Fruit fly (Drosophila melanogaster): ENCODE measurements around the gene CG13978.

The CG13978 gene

dm6 chr3R:27440012-27440411 lies 24.0 kb upstream of the CG13978 start, which contains the start of gene CG43447:
CG43447 (plus strand) TSS chr3R:27440312.
- no peak for TF ChIP-seq CG34367 (tag; optimal IDR thresholded peaks at IDR 0.05)

- TF ChIP-seq gl (tag; optimal IDR thresholded peaks at IDR 0.05) (no peak), CG14655 (GFP tag; optimal IDR thresholded peaks at IDR 0.05) (no peak), CG8159 (tag; optimal IDR thresholded peaks at IDR 0.05) (no peak), D1 (tag; optimal IDR thresholded peaks at IDR 0.05) (no peak), CG15710 (tag; optimal IDR thresholded peaks at IDR 0.05) (no peak), CG12605 (GFP tag; IDR thresholded peaks at IDR 0.05) (no peak), Pif1B (GFP tag; optimal IDR thresholded peaks at IDR 0.05) (no peak), CG4496 (GFP tag; IDR thresholded peaks at IDR 0.05) (no peak), CG10348 (GFP tag; IDR thresholded peaks at IDR 0.05) (no peak), EcR (GFP tag; optimal IDR thresholded peaks at IDR 0.05) (no peak), CG34367 (tag; optimal IDR thresholded peaks at IDR 0.05) (no peak), CG9948 (tag; optimal IDR thresholded peaks at IDR 0.05) (no peak), Pif1A (GFP tag; optimal IDR thresholded peaks at IDR 0.05) (no peak), CG32121 (GFP tag; IDR thresholded peaks at IDR 0.05) (no peak), CG8301 (tag; optimal IDR thresholded peaks at IDR 0.05) (no peak), Snoo (tag; optimal IDR thresholded peaks at IDR 0.05) (no peak), fd96Ca (GFP tag; IDR thresholded peaks at IDR 0.05) (no peak), CG17806 (tag; optimal IDR thresholded peaks at IDR 0.05) (no peak)
Observed at dm6 chr3R:27440628-27441027, 23.4 kb upstream of the CG13978 start, which contains the start of gene CG44290. CG44290 (minus strand) TSS chr3R:27440944.

dm6 chr3R:27441219-27441808 lies 22.7 kb upstream of the CG13978 start:
- TF ChIP-seq Ets98B (GFP tag; IDR thresholded peaks at IDR 0.05) (no peak), D1 (tag; optimal IDR thresholded peaks at IDR 0.05) (no peak), CG8301 (tag; optimal IDR thresholded peaks at IDR 0.05) (no peak), rn (GFP tag; IDR thresholded peaks at IDR 0.05) (no peak), CG34367 (tag; optimal IDR thresholded peaks at IDR 0.05) (no peak), CG9948 (tag; optimal IDR thresholded peaks at IDR 0.05) (no peak), fd96Ca (GFP tag; IDR thresholded peaks at IDR 0.05) (no peak), CG14655 (GFP tag; optimal IDR thresholded peaks at IDR 0.05) (no peak), CG12605 (GFP tag; IDR thresholded peaks at IDR 0.05) (no peak), Snoo (tag; optimal IDR thresholded peaks at IDR 0.05) (no peak), CG15710 (tag; optimal IDR thresholded peaks at IDR 0.05) (no peak), CG10348 (GFP tag; IDR thresholded peaks at IDR 0.05) (no peak), CG13204 (GFP tag; optimal IDR thresholded peaks at IDR 0.05) (no peak), gl (tag; optimal IDR thresholded peaks at IDR 0.05) (no peak), CG4496 (GFP tag; IDR thresholded peaks at IDR 0.05) (no peak), EcR (GFP tag; optimal IDR thresholded peaks at IDR 0.05) (no peak)

- TF ChIP-seq Pif1B (GFP tag; optimal IDR thresholded peaks at IDR 0.05): no peak
- no peak for TF ChIP-seq Ets98B (GFP tag; IDR thresholded peaks at IDR 0.05)
- TF ChIP-seq CG34367 (tag; optimal IDR thresholded peaks at IDR 0.05): no peak
- no peak for TF ChIP-seq CG9948 (tag; optimal IDR thresholded peaks at IDR 0.05)
- no peak for TF ChIP-seq rn (GFP tag; IDR thresholded peaks at IDR 0.05)
- no peak for TF ChIP-seq CG8301 (tag; optimal IDR thresholded peaks at IDR 0.05)
- TF ChIP-seq fd96Ca (GFP tag; IDR thresholded peaks at IDR 0.05): no peak
- no peak for TF ChIP-seq gl (tag; optimal IDR thresholded peaks at IDR 0.05)
- no peak for TF ChIP-seq EcR (GFP tag; optimal IDR thresholded peaks at IDR 0.05)
- TF ChIP-seq CG4496 (GFP tag; IDR thresholded peaks at IDR 0.05): no peak
- TF ChIP-seq CG15710 (tag; optimal IDR thresholded peaks at IDR 0.05): no peak
- TF ChIP-seq CG17806 (tag; optimal IDR thresholded peaks at IDR 0.05): no peak
- no peak for TF ChIP-seq CG10348 (GFP tag; IDR thresholded peaks at IDR 0.05)
- no peak for TF ChIP-seq CG14655 (GFP tag; optimal IDR thresholded peaks at IDR 0.05)
- TF ChIP-seq D1 (tag; optimal IDR thresholded peaks at IDR 0.05): no peak
- no peak for TF ChIP-seq CG8159 (tag; optimal IDR thresholded peaks at IDR 0.05)
Observed at dm6 chr3R:27442483-27442979, 21.5 kb upstream of the CG13978 start.

dm6 chr3R:27445311-27445710 lies 18.7 kb upstream of the CG13978 start:
- no peak for TF ChIP-seq D1 (tag; optimal IDR thresholded peaks at IDR 0.05)
- no peak for TF ChIP-seq CG4496 (GFP tag; IDR thresholded peaks at IDR 0.05)
- no peak for TF ChIP-seq CG10348 (GFP tag; IDR thresholded peaks at IDR 0.05)
- no peak for TF ChIP-seq Ets98B (GFP tag; IDR thresholded peaks at IDR 0.05)
- TF ChIP-seq CG8159 (tag; optimal IDR thresholded peaks at IDR 0.05): no peak
- TF ChIP-seq Pif1B (GFP tag; optimal IDR thresholded peaks at IDR 0.05): no peak
- TF ChIP-seq rn (GFP tag; IDR thresholded peaks at IDR 0.05): no peak
- no peak for TF ChIP-seq CG15710 (tag; optimal IDR thresholded peaks at IDR 0.05)
- no peak for TF ChIP-seq CG17806 (tag; optimal IDR thresholded peaks at IDR 0.05)
- TF ChIP-seq CG34367 (tag; optimal IDR thresholded peaks at IDR 0.05): no peak
- no peak for TF ChIP-seq EcR (GFP tag; optimal IDR thresholded peaks at IDR 0.05)
- TF ChIP-seq fd96Ca (GFP tag; IDR thresholded peaks at IDR 0.05): no peak

dm6 chr3R:27462917-27463316 lies 1.1 kb upstream of the CG13978 start:
- TF ChIP-seq CG14655 (GFP tag; optimal IDR thresholded peaks at IDR 0.05) (no peak), CG8159 (tag; optimal IDR thresholded peaks at IDR 0.05) (no peak), CG15710 (tag; optimal IDR thresholded peaks at IDR 0.05) (no peak), Ets98B (GFP tag; IDR thresholded peaks at IDR 0.05) (no peak), gl (tag; optimal IDR thresholded peaks at IDR 0.05) (no peak), CG13204 (GFP tag; optimal IDR thresholded peaks at IDR 0.05) (no peak), CG17806 (tag; optimal IDR thresholded peaks at IDR 0.05) (no peak), fd96Ca (GFP tag; IDR thresholded peaks at IDR 0.05) (no peak), rn (GFP tag; IDR thresholded peaks at IDR 0.05) (no peak), CG32121 (GFP tag; IDR thresholded peaks at IDR 0.05) (no peak), Pif1A (GFP tag; optimal IDR thresholded peaks at IDR 0.05) (no peak), CG4496 (GFP tag; IDR thresholded peaks at IDR 0.05) (no peak), EcR (GFP tag; optimal IDR thresholded peaks at IDR 0.05) (no peak), CG12605 (GFP tag; IDR thresholded peaks at IDR 0.05) (no peak), CG10348 (GFP tag; IDR thresholded peaks at IDR 0.05) (no peak)
